Worm (Caenorhabditis elegans) whole organism, L1 larva: ENCODE measurements around the gene nspb-4.

Source experiments
- C34B4.2 ChIP-seq: sonication (generic microtip); optimal IDR thresholded peaks from 2 replicates; lab custom pipeline; 2017; ENCODE audit warnings: mild to moderate bottlenecking, missing genetic modification characterization, missing compliant biosample characterization
- F16B12.6 ChIP-seq: fragments of 150-350 bp; optimal IDR thresholded peaks from 2 replicates; lab custom pipeline; 2014; ENCODE audit warnings: missing biosample characterization, missing genetic modification characterization
- aly-2 ChIP-seq: fragments of 150-350 bp; optimal IDR thresholded peaks from 2 replicates; lab custom pipeline; 2014; ENCODE audit warnings: missing biosample characterization, missing genetic modification characterization
- ceh-8 ChIP-seq: fragments of 200-800 bp; sonication (Bioruptor generic); optimal IDR thresholded peaks from 2 replicates; lab custom pipeline; 2018; ENCODE audit warnings: mild to moderate bottlenecking, missing genetic modification characterization, moderate library complexity, missing compliant biosample characterization
- ceh-82 ChIP-seq, 3 experiments: fragments of 150-350 bp in 1 of 3; sonication (generic microtip) in 2 of 3; optimal IDR thresholded peaks; 2 replicates each; lab custom pipeline; 2014 to 2017; ENCODE audit warnings: missing biosample characterization in 3 of 3, missing genetic modification characterization in 3 of 3
- ceh-88 ChIP-seq: fragments of 200-800 bp; sonication (Bioruptor generic); IDR thresholded peaks from 2 replicates; pipeline ENCODE4 v1.3.6; 2022; ENCODE audit warnings: missing genetic modification characterization, missing compliant biosample characterization
- dpl-1 ChIP-seq, 3 experiments: fragments of 150-350 bp in 2 of 3; sonication (generic microtip) in 1 of 3; optimal IDR thresholded peaks; 2 replicates each; lab custom pipeline; 2014 to 2017; ENCODE audit warnings: missing biosample characterization in 3 of 3, missing genetic modification characterization in 3 of 3, missing genetic modification reagents in 3 of 3
- dsc-1 ChIP-seq: sonication (generic microtip); optimal IDR thresholded peaks from 2 replicates; lab custom pipeline; 2016; ENCODE audit warnings: mild to moderate bottlenecking, missing genetic modification characterization, missing compliant biosample characterization
- efl-3 ChIP-seq: fragments of 200-800 bp; sonication (Bioruptor generic); optimal IDR thresholded peaks from 2 replicates; lab custom pipeline; 2018; ENCODE audit warnings: mild to moderate bottlenecking, missing genetic modification characterization, missing compliant biosample characterization
- egl-13 ChIP-seq: sonication (generic microtip); optimal IDR thresholded peaks from 2 replicates; lab custom pipeline; 2016; ENCODE audit warnings: missing genotype, missing genetic modification reagents, missing genetic modification characterization, missing compliant biosample characterization
- egl-27 ChIP-seq, 2 experiments: fragments of 150-350 bp in 1 of 2; sonication (generic microtip); optimal IDR thresholded peaks; 3 replicates each; lab custom pipeline; 2017 to 2018; ENCODE audit warnings: missing biosample characterization in 2 of 2, missing genetic modification characterization in 2 of 2, missing genetic modification reagents in 2 of 2
- elt-2 ChIP-seq: sonication (generic microtip); optimal IDR thresholded peaks from 2 replicates; lab custom pipeline; 2016; ENCODE audit warnings: missing genetic modification characterization, mild to moderate bottlenecking, inconsistent platforms, missing compliant biosample characterization, missing genetic modification reagents
- elt-3 ChIP-seq, 6 experiments: fragments of 150-350 bp in 1 of 6; sonication (generic microtip); optimal IDR thresholded peaks; 2 replicates each; lab custom pipeline; 2017 to 2018; ENCODE audit warnings: missing biosample characterization in 6 of 6, missing genetic modification characterization in 6 of 6, inconsistent platforms in 1 of 6
- fkh-10 ChIP-seq: sonication (generic microtip); optimal IDR thresholded peaks from 2 replicates; lab custom pipeline; 2017; ENCODE audit warnings: missing biosample characterization, missing genetic modification reagents, missing genetic modification characterization
- fkh-4 ChIP-seq: sonication (generic microtip); optimal IDR thresholded peaks from 2 replicates; lab custom pipeline; 2016; ENCODE audit warnings: missing compliant biosample characterization, missing genetic modification characterization, borderline replicate concordance
- fkh-8 ChIP-seq: sonication (generic microtip); optimal IDR thresholded peaks from 2 replicates; lab custom pipeline; 2016; ENCODE audit warnings: mild to moderate bottlenecking, missing genetic modification characterization, missing compliant biosample characterization
- grh-1 ChIP-seq: fragments of 200-800 bp; sonication (Bioruptor generic); IDR thresholded peaks from 2 replicates; pipeline ENCODE4 v1.3.6; 2022; ENCODE audit warnings: missing genetic modification reagents, missing genetic modification characterization, missing compliant biosample characterization
- irx-1 ChIP-seq: sonication (generic microtip); optimal IDR thresholded peaks from 2 replicates; lab custom pipeline; 2016; ENCODE audit warnings: missing genetic modification characterization, missing compliant biosample characterization
- isw-1 ChIP-seq: fragments of 200-800 bp; sonication (Bioruptor generic); IDR thresholded peaks from 2 replicates; pipeline ENCODE4 v1.3.6; 2022; ENCODE audit warnings: missing genetic modification characterization, missing compliant biosample characterization
- lin-13 ChIP-seq: fragments of 150-350 bp; optimal IDR thresholded peaks from 2 replicates; lab custom pipeline; 2014; ENCODE audit warnings: missing biosample characterization, missing genetic modification reagents, missing genetic modification characterization
- lin-14 ChIP-seq: fragments of 200-800 bp; sonication (Bioruptor generic); optimal IDR thresholded peaks from 2 replicates; lab custom pipeline; 2018; ENCODE audit warnings: mild to moderate bottlenecking, missing genetic modification characterization, moderate library complexity, missing compliant biosample characterization
- lin-15B ChIP-seq: fragments of 150-350 bp; sonication (generic microtip); optimal IDR thresholded peaks from 3 replicates; lab custom pipeline; 2014; ENCODE audit warnings: missing biosample characterization, missing genetic modification characterization
- lir-3 ChIP-seq: sonication (generic microtip); optimal IDR thresholded peaks from 2 replicates; lab custom pipeline; 2016; ENCODE audit warnings: mild to moderate bottlenecking, missing genetic modification characterization, moderate library complexity, missing compliant biosample characterization; ENCODE audit not compliant: poor library complexity
- lsy-2 ChIP-seq, 2 experiments: fragments of 150-350 bp; optimal IDR thresholded peaks; 2 replicates each; lab custom pipeline; 2014; ENCODE audit warnings: missing biosample characterization in 2 of 2, missing genetic modification characterization in 2 of 2
- mab-9 ChIP-seq: fragments of 200-800 bp; sonication (Bioruptor generic); IDR thresholded peaks from 2 replicates; pipeline ENCODE4 v1.3.6; 2022; ENCODE audit warnings: missing genetic modification reagents, missing genetic modification characterization, missing compliant biosample characterization
- mdl-1 ChIP-seq, 2 experiments: fragments of 150-350 bp; optimal IDR thresholded peaks; 2 replicates each; lab custom pipeline; 2014 to 2017; ENCODE audit warnings: missing biosample characterization in 2 of 2, missing genetic modification characterization in 2 of 2, inconsistent platforms in 1 of 2
- mep-1 ChIP-seq: fragments of 150-350 bp; optimal IDR thresholded peaks from 2 replicates; lab custom pipeline; 2014; ENCODE audit warnings: missing biosample characterization, missing genetic modification characterization
- nhr-20 ChIP-seq: sonication (generic microtip); optimal IDR thresholded peaks from 2 replicates; lab custom pipeline; 2016; ENCODE audit warnings: mild to moderate bottlenecking, missing genetic modification characterization, missing compliant biosample characterization
- nhr-237 ChIP-seq: fragments of 150-350 bp; optimal IDR thresholded peaks from 2 replicates; lab custom pipeline; 2014; ENCODE audit warnings: missing biosample characterization, missing genetic modification characterization
- nhr-28 ChIP-seq: fragments of 150-350 bp; optimal IDR thresholded peaks from 2 replicates; lab custom pipeline; 2014; ENCODE audit warnings: missing biosample characterization, missing genetic modification characterization
- nhr-47 ChIP-seq: sonication (generic microtip); optimal IDR thresholded peaks from 2 replicates; lab custom pipeline; 2016; ENCODE audit warnings: mild to moderate bottlenecking, missing genetic modification characterization, moderate library complexity, missing compliant biosample characterization
- nhr-71 ChIP-seq: sonication (generic microtip); optimal IDR thresholded peaks from 2 replicates; lab custom pipeline; 2016; ENCODE audit warnings: mild to moderate bottlenecking, missing genetic modification characterization, moderate library complexity, missing compliant biosample characterization
- nhr-76 ChIP-seq: sonication (generic microtip); optimal IDR thresholded peaks from 2 replicates; lab custom pipeline; 2017; ENCODE audit warnings: missing biosample characterization, missing genetic modification characterization
- nhr-77 ChIP-seq: fragments of 150-350 bp; optimal IDR thresholded peaks from 2 replicates; lab custom pipeline; 2014; ENCODE audit warnings: missing biosample characterization, missing genetic modification characterization
- nhr-85 ChIP-seq: sonication (generic microtip); peaks from one replicate; lab custom pipeline; 2016; ENCODE audit warnings: missing genetic modification characterization, inconsistent platforms, missing compliant biosample characterization
- nhr-90 ChIP-seq: sonication (generic microtip); optimal IDR thresholded peaks from 2 replicates; lab custom pipeline; 2016; ENCODE audit warnings: mild to moderate bottlenecking, missing genetic modification characterization, missing compliant biosample characterization; ENCODE audit not compliant: poor library complexity
- pax-3 ChIP-seq: fragments of 200-800 bp; sonication (Bioruptor generic); optimal IDR thresholded peaks from 2 replicates; lab custom pipeline; 2018; ENCODE audit warnings: mild to moderate bottlenecking, missing genetic modification characterization, moderate library complexity, missing compliant biosample characterization
- rnt-1 ChIP-seq: sonication (generic microtip); optimal IDR thresholded peaks from 2 replicates; lab custom pipeline; 2016; ENCODE audit warnings: mild to moderate bottlenecking, missing genetic modification characterization, moderate library complexity, missing compliant biosample characterization
- skn-1 ChIP-seq: fragments of 150-350 bp; optimal IDR thresholded peaks from 2 replicates; lab custom pipeline; 2014; ENCODE audit warnings: missing biosample characterization, missing genetic modification characterization
- snu-23 ChIP-seq: sonication (generic microtip); optimal IDR thresholded peaks from 2 replicates; lab custom pipeline; 2016; ENCODE audit warnings: missing genetic modification characterization, missing compliant biosample characterization
- sox-4 ChIP-seq: sonication (generic microtip); optimal IDR thresholded peaks from 2 replicates; lab custom pipeline; 2016; ENCODE audit warnings: missing genetic modification characterization, missing compliant biosample characterization
- sup-37 ChIP-seq: fragments of 200-800 bp; sonication (Bioruptor generic); optimal IDR thresholded peaks from 2 replicates; lab custom pipeline; 2018; ENCODE audit warnings: mild to moderate bottlenecking, missing genetic modification characterization, missing compliant biosample characterization
- swsn-7 ChIP-seq: sonication (generic microtip); optimal IDR thresholded peaks from 2 replicates; lab custom pipeline; 2016; ENCODE audit warnings: missing genetic modification characterization, missing compliant biosample characterization
- tbx-2 ChIP-seq: sonication (generic microtip); optimal IDR thresholded peaks from 2 replicates; lab custom pipeline; 2016; ENCODE audit warnings: missing genetic modification characterization, missing compliant biosample characterization
- unc-130 ChIP-seq: fragments of 150-350 bp; optimal IDR thresholded peaks from 2 replicates; lab custom pipeline; 2017; ENCODE audit warnings: missing biosample characterization, missing genetic modification characterization, inconsistent platforms
- unc-30 ChIP-seq: sonication (generic microtip); optimal IDR thresholded peaks from 2 replicates; lab custom pipeline; 2017; ENCODE audit warnings: missing biosample characterization, missing genetic modification characterization
- vab-15 ChIP-seq: sonication (generic microtip); optimal IDR thresholded peaks from 2 replicates; lab custom pipeline; 2017; ENCODE audit warnings: missing genotype, mild to moderate bottlenecking, missing genetic modification characterization, missing compliant biosample characterization
- xbp-1 ChIP-seq: sonication (generic microtip); optimal IDR thresholded peaks from 2 replicates; lab custom pipeline; 2016; ENCODE audit warnings: missing genetic modification characterization, missing compliant biosample characterization
- zip-4 ChIP-seq: fragments of 200-800 bp; sonication (Bioruptor generic); optimal IDR thresholded peaks from 2 replicates; lab custom pipeline; 2018; ENCODE audit warnings: mild to moderate bottlenecking, missing genetic modification characterization, moderate library complexity, missing compliant biosample characterization
- ztf-11 ChIP-seq, 2 experiments: sonication (generic microtip); optimal IDR thresholded peaks; 2 replicates each; lab custom pipeline; 2016 to 2017; ENCODE audit warnings: missing genetic modification characterization in 2 of 2, missing biosample characterization in 1 of 2, missing compliant biosample characterization in 1 of 2

nspb-4 gene

DNA sequence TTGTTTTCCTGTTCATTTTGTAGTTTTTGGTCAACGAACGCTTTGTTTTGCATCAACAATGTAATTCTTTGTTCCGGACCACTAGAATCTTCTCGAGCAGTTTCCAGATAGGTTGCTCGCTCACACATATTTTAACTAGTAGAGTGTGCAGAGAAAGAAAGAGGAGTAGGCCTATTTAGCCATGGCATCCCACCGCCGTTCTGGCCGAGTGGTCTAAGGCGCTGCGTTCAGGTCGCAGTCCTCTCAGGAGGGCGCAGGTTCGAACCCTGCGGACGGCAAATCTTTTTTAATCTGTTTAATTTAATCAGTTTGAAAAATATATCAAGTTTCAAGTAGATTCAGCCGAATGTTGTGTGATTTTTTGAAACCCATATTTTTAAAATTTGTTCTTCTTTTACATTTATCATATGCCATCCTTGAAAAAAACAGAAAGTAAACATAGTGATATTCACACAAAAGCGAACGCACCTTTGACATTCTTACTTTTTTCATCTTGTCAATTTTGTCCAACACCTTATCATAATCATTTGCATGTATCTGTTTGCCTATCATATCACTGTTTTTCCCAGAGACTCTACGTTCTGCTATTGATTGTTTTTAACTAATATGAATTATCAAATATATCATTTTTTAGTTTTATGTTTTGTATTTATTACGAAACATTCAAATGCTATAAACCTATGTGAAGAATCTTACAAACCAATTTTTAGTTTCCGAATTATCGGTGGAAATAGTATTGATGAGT lies 41.2 kb upstream of the nspb-4 start, which contains the start of gene try-3:
TSS of gene try-3 (plus strand) at position 532 of the 745 bp plus-strand sequence.
- TF ChIP-seq ztf-11 (tag; optimal IDR thresholded peaks at IDR 0.05; lab: Kevin White, UChicago) (peak in 1 of 2 experiments; percentile 31), skn-1 (tag; lab: Kevin White, UChicago) (peak; percentile 72), nhr-28 (tag; lab: Kevin White, UChicago) (no peak), swsn-7 (peak; percentile 74), nhr-237 (peak; percentile 22), sox-4 (tag; lab: Kevin White, UChicago) (no peak), fkh-4 (no peak), mep-1 (tag; lab: Kevin White, UChicago) (peak; percentile 63), nhr-77 (peak; percentile 62), F16B12.6 (tag; lab: Kevin White, UChicago) (peak; percentile 2), grh-1 (peak; percentile 52), aly-2 (tag; lab: Kevin White, UChicago) (no peak), dpl-1 (GFP tag; optimal IDR thresholded peaks at IDR 0.05; lab: Kevin White, UChicago) (peak; percentile 46 to 59 (median 48)), nhr-85 (tag; lab: Kevin White, UChicago) (peak; percentile 68), fkh-10 (GFP tag; lab: Kevin White, UChicago) (peak; percentile 43), vab-15 (tag; lab: Kevin White, UChicago) (no peak), pax-3 (peak; percentile 52), zip-4 (GFP tag; lab: Kevin White, UChicago) (peak; percentile 6), nhr-71 (peak; percentile 83), efl-3 (no peak), elt-2 (tag; lab: Kevin White, UChicago) (peak; percentile 5), elt-3 (tag; optimal IDR thresholded peaks at IDR 0.05; lab: Kevin White, UChicago) (peak in 3 of 6 experiments; percentile 6 to 30 (median 13)), irx-1 (tag; lab: Kevin White, UChicago) (peak; percentile 35), C34B4.2 (no peak), lin-14 (GFP tag; lab: Kevin White, UChicago) (peak; percentile 78), ceh-88 (GFP tag; lab: Robert Waterston, UW) (peak; percentile 53; the same call in 1 of the 2 replicates), tbx-2 (peak; percentile 64), egl-27 (tag; optimal IDR thresholded peaks at IDR 0.05; lab: Kevin White, UChicago) (no peak), dsc-1 (tag; lab: Kevin White, UChicago) (peak; percentile 69), snu-23 (GFP tag; lab: Kevin White, UChicago) (peak; percentile 85), rnt-1 (tag; lab: Kevin White, UChicago) (peak; percentile 84), fkh-8 (tag; lab: Kevin White, UChicago) (peak; percentile 82), egl-13 (tag; lab: Kevin White, UChicago) (peak; percentile 66), nhr-20 (tag; lab: Kevin White, UChicago) (peak; percentile 79), lin-15B (peak; percentile 29), nhr-76 (tag; lab: Kevin White, UChicago) (no peak), unc-30 (tag; lab: Kevin White, UChicago) (no peak), mdl-1 (tag; optimal IDR thresholded peaks at IDR 0.05; lab: Kevin White, UChicago) (peak in 1 of 2 experiments; percentile 40), ceh-8 (peak; percentile 55), sup-37 (GFP tag; lab: Kevin White, UChicago) (no peak), lin-13 (GFP tag; lab: Kevin White, UChicago) (peak; percentile 73), isw-1 (GFP tag; lab: Robert Waterston, UW) (peak; percentile 30), ceh-82 (tag; optimal IDR thresholded peaks at IDR 0.05; lab: Kevin White, UChicago) (peak; percentile 30 to 70 (median 35)), nhr-90 (tag; lab: Kevin White, UChicago) (peak; percentile 59), unc-130 (tag; lab: Kevin White, UChicago) (peak; percentile 51), nhr-47 (peak; percentile 75), lsy-2 (tag; optimal IDR thresholded peaks at IDR 0.05; lab: Kevin White, UChicago) (peak; percentile 60 to 72), xbp-1 (tag; lab: Kevin White, UChicago) (peak; percentile 62), lir-3 (tag; lab: Kevin White, UChicago) (peak; percentile 54), mab-9 (GFP tag; lab: Robert Waterston, UW) (peak; percentile 37; the same call in 1 of the 2 replicates)
